Worm (Caenorhabditis elegans) whole organism, L2 larva: Measurements from ENCODE around the gene F59B2.12.
A peak's percentile ranks its signal among the peaks of the same experiment; 100 is the strongest.

Source experiments
- C34F6.9 ChIP-seq: fragments of 150-350 bp; optimal IDR thresholded peaks from 2 replicates; lab custom pipeline; 2014; ENCODE audit warnings: missing biosample characterization, missing genetic modification characterization
- F13H6.1 ChIP-seq: sonication (generic microtip); optimal IDR thresholded peaks from 2 replicates; lab custom pipeline; 2016; ENCODE audit warnings: missing genetic modification characterization, missing compliant biosample characterization
- R02D3.7 ChIP-seq: fragments of 150-350 bp; optimal IDR thresholded peaks from 2 replicates; lab custom pipeline; 2014; ENCODE audit warnings: missing biosample characterization, missing genetic modification characterization
- ZK546.5 ChIP-seq: sonication (generic microtip); optimal IDR thresholded peaks from 2 replicates; lab custom pipeline; 2017; ENCODE audit warnings: missing biosample characterization, missing genetic modification characterization
- alr-1 ChIP-seq: fragments of 150-350 bp; optimal IDR thresholded peaks from 2 replicates; lab custom pipeline; 2014; ENCODE audit warnings: missing biosample characterization, missing genetic modification characterization
- aly-2 ChIP-seq: fragments of 150-350 bp; optimal IDR thresholded peaks from 2 replicates; lab custom pipeline; 2014; ENCODE audit warnings: missing biosample characterization, missing genetic modification characterization
- ama-1 ChIP-seq: fragments of 150-350 bp; optimal IDR thresholded peaks from 2 replicates; lab custom pipeline; 2018; ENCODE audit warnings: inconsistent platforms
- blmp-1 ChIP-seq: sonication (generic microtip); optimal IDR thresholded peaks from 2 replicates; lab custom pipeline; 2017; ENCODE audit warnings: missing genetic modification characterization, mild to moderate bottlenecking, missing compliant biosample characterization, antibody characterized with exemption, moderate library complexity; ENCODE audit not compliant: insufficient read depth
- ceh-16 ChIP-seq: fragments of 150-350 bp; optimal IDR thresholded peaks from 2 replicates; lab custom pipeline; 2014; ENCODE audit warnings: missing biosample characterization, missing genetic modification characterization
- ceh-82 ChIP-seq: fragments of 150-350 bp; optimal IDR thresholded peaks from 2 replicates; lab custom pipeline; 2014; ENCODE audit warnings: missing biosample characterization, missing genetic modification characterization
- crh-2 ChIP-seq: sonication (generic microtip); optimal IDR thresholded peaks from 2 replicates; lab custom pipeline; 2017; ENCODE audit warnings: missing biosample characterization, missing genetic modification characterization
- egl-27 ChIP-seq: sonication (generic microtip); optimal IDR thresholded peaks from 3 replicates; lab custom pipeline; 2017; ENCODE audit warnings: missing biosample characterization, missing genetic modification reagents, missing genetic modification characterization
- elt-3 ChIP-seq: sonication (generic microtip); optimal IDR thresholded peaks from 2 replicates; lab custom pipeline; 2017; ENCODE audit warnings: missing biosample characterization, missing genetic modification characterization
- fos-1 ChIP-seq: fragments of 150-350 bp; optimal IDR thresholded peaks from 2 replicates; lab custom pipeline; 2014; ENCODE audit warnings: missing biosample characterization, missing genetic modification characterization
- gmeb-1 ChIP-seq: fragments of 150-350 bp; optimal IDR thresholded peaks from 2 replicates; lab custom pipeline; 2014; ENCODE audit warnings: missing biosample characterization, missing genetic modification characterization
- lin-11 ChIP-seq: fragments of 150-350 bp; sonication (generic microtip); optimal IDR thresholded peaks from 2 replicates; lab custom pipeline; 2014; ENCODE audit warnings: missing biosample characterization, missing genetic modification characterization, inconsistent platforms, mixed read lengths
- lin-13 ChIP-seq: fragments of 150-350 bp; optimal IDR thresholded peaks from 2 replicates; lab custom pipeline; 2014; ENCODE audit warnings: missing biosample characterization, missing genetic modification reagents, missing genetic modification characterization
- lsy-2 ChIP-seq, 2 experiments: fragments of 150-350 bp in 1 of 2; sonication (generic microtip) in 1 of 2; optimal IDR thresholded peaks; 2 replicates each; lab custom pipeline; 2014 to 2017; ENCODE audit warnings: missing biosample characterization in 2 of 2, missing genetic modification characterization in 2 of 2
- mab-5 ChIP-seq: fragments of 150-350 bp; optimal IDR thresholded peaks from 2 replicates; lab custom pipeline; 2014; ENCODE audit warnings: missing biosample characterization, missing genetic modification characterization
- mbf-1 ChIP-seq: sonication (generic microtip); optimal IDR thresholded peaks from 2 replicates; lab custom pipeline; 2017; ENCODE audit warnings: missing biosample characterization, missing genetic modification characterization
- mdl-1 ChIP-seq, 2 experiments: fragments of 150-350 bp in 1 of 2; sonication (generic microtip) in 1 of 2; optimal IDR thresholded peaks; 2 replicates each; lab custom pipeline; 2017; ENCODE audit warnings: missing biosample characterization in 2 of 2, missing genetic modification characterization in 2 of 2
- nhr-10 ChIP-seq: sonication (generic microtip); optimal IDR thresholded peaks from 2 replicates; lab custom pipeline; 2017; ENCODE audit warnings: missing biosample characterization, missing genetic modification characterization
- nhr-12 ChIP-seq: fragments of 150-350 bp; optimal IDR thresholded peaks from 2 replicates; lab custom pipeline; 2014; ENCODE audit warnings: missing biosample characterization, missing genetic modification characterization
- nhr-129 ChIP-seq: fragments of 150-350 bp; optimal IDR thresholded peaks from 2 replicates; lab custom pipeline; 2014; ENCODE audit warnings: missing biosample characterization, missing genetic modification characterization
- nhr-21 ChIP-seq: fragments of 150-350 bp; optimal IDR thresholded peaks from 2 replicates; lab custom pipeline; 2014; ENCODE audit warnings: missing biosample characterization, missing genetic modification characterization
- nhr-23 ChIP-seq: fragments of 150-350 bp; optimal IDR thresholded peaks from 2 replicates; lab custom pipeline; 2014; ENCODE audit warnings: missing biosample characterization, missing genetic modification reagents, missing genetic modification characterization
- nhr-237 ChIP-seq: fragments of 150-350 bp; optimal IDR thresholded peaks from 2 replicates; lab custom pipeline; 2014; ENCODE audit warnings: missing biosample characterization, missing genetic modification characterization
- nhr-25 ChIP-seq: fragments of 150-350 bp; sonication (generic microtip); optimal IDR thresholded peaks from 3 replicates; lab custom pipeline; 2014; ENCODE audit warnings: missing biosample characterization, missing genetic modification characterization
- nhr-6 ChIP-seq: fragments of 150-350 bp; optimal IDR thresholded peaks from 2 replicates; lab custom pipeline; 2014; ENCODE audit warnings: missing biosample characterization, missing genetic modification characterization
- nhr-77 ChIP-seq: fragments of 150-350 bp; optimal IDR thresholded peaks from 2 replicates; lab custom pipeline; 2014; ENCODE audit warnings: missing biosample characterization, missing genetic modification characterization
- peb-1 ChIP-seq: fragments of 150-350 bp; optimal IDR thresholded peaks from 2 replicates; lab custom pipeline; 2014; ENCODE audit warnings: missing biosample characterization, missing genetic modification characterization
- sem-4 ChIP-seq: fragments of 150-350 bp; optimal IDR thresholded peaks from 2 replicates; lab custom pipeline; 2014; ENCODE audit warnings: missing biosample characterization, missing genetic modification reagents, missing genetic modification characterization
- skn-1 ChIP-seq: sonication (generic microtip); optimal IDR thresholded peaks from 2 replicates; lab custom pipeline; 2017; ENCODE audit warnings: missing biosample characterization, missing genetic modification characterization
- sma-3 ChIP-seq: sonication (generic microtip); optimal IDR thresholded peaks from 2 replicates; lab custom pipeline; 2016; ENCODE audit warnings: missing genetic modification reagents, missing genetic modification characterization, missing compliant biosample characterization
- sma-9 ChIP-seq, 2 experiments: fragments of 150-350 bp in 1 of 2; sonication (generic microtip) in 1 of 2; optimal IDR thresholded peaks; 2 replicates each; lab custom pipeline; 2014 to 2016; ENCODE audit warnings: missing genetic modification characterization in 2 of 2, mild to moderate bottlenecking in 1 of 2, missing biosample characterization in 1 of 2, missing compliant biosample characterization in 1 of 2, missing genetic modification reagents in 1 of 2, moderate library complexity in 1 of 2
- snpc-4 ChIP-seq: fragments of 150-350 bp; optimal IDR thresholded peaks from 2 replicates; lab custom pipeline; 2014; ENCODE audit warnings: missing biosample characterization, missing genetic modification characterization
- unc-39 ChIP-seq: fragments of 150-350 bp; optimal IDR thresholded peaks from 2 replicates; lab custom pipeline; 2014; ENCODE audit warnings: missing biosample characterization, missing genetic modification characterization
- unc-55 ChIP-seq: fragments of 150-350 bp; sonication (generic microtip); optimal IDR thresholded peaks from 3 replicates; lab custom pipeline; 2014; ENCODE audit warnings: missing biosample characterization, missing genetic modification reagents, missing genetic modification characterization
- unc-62 ChIP-seq: fragments of 150-350 bp; optimal IDR thresholded peaks from 2 replicates; lab custom pipeline; 2014; ENCODE audit warnings: missing biosample characterization, missing genetic modification reagents, missing genetic modification characterization
- zag-1 ChIP-seq: fragments of 150-350 bp; optimal IDR thresholded peaks from 2 replicates; lab custom pipeline; 2014; ENCODE audit warnings: missing biosample characterization, missing genetic modification characterization
- ztf-1 ChIP-seq: fragments of 200-800 bp; sonication (Bioruptor generic); conservative IDR thresholded peaks from 2 replicates; pipeline ENCODE4 v1.3.6; 2022; ENCODE audit warnings: missing genetic modification characterization, missing compliant biosample characterization
- ztf-11 ChIP-seq: sonication (generic microtip); optimal IDR thresholded peaks from 2 replicates; lab custom pipeline; 2017; ENCODE audit warnings: missing biosample characterization, missing genetic modification characterization
- ztf-4 ChIP-seq: fragments of 150-350 bp; optimal IDR thresholded peaks from 2 replicates; lab custom pipeline; 2014; ENCODE audit warnings: missing biosample characterization, missing genetic modification characterization

F59B2.12 gene

DNA sequence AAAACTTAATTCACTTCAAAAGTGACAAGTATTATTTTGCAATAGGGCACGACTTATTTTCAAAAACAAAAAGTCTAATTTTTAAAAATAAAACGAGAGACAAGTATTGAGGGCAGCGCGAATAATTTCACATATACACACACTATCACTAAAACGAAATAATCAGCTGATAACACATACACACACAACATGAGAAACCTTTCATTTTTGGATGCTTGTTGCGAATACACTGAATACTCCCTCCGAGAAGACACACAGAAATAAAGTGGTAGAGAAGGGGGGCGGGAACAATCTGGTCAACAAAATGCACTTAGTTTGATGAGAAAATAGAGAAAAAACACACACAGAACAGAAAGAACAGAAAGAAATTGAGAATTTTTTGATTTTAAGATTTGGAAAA lies 33.0 kb upstream of the F59B2.12 start:
- TF ChIP-seq nhr-77, result no peak
- peak; percentile 27 for TF ChIP-seq fos-1 (tag; lab: Kevin White, UChicago)
- TF ChIP-seq ama-1 (lab: Kevin White, UChicago), result peak; percentile 10

DNA sequence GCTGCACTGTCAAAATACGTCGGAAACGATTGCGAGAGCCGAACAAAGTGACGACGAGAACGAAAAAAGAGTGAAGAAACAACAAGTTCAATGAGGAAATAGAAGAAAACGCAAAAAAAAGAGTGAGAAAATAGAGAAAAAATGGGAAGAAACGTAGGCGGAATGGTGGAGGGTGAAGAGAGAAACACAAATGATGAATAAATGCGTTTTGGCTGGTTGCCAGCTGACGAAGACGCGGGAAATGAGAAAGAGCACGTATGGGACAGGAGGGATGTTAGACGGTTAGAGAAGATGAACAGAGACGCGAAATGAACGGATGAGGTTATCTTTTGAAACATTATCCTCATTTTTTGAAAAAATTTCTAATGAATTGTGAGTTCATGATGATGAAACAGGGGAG lies 32.4 kb upstream of the F59B2.12 start:
- TF ChIP-seq snpc-4 (tag; lab: Kevin White, UChicago), result no peak
- no peak for TF ChIP-seq peb-1 (tag; lab: Kevin White, UChicago)
- TF ChIP-seq mbf-1, result no peak
- no peak for TF ChIP-seq blmp-1
- no peak for TF ChIP-seq nhr-10 (tag; lab: Kevin White, UChicago)
- TF ChIP-seq R02D3.7, result no peak
- TF ChIP-seq mdl-1 (tag; optimal IDR thresholded peaks at IDR 0.05; lab: Kevin White, UChicago), result peak in 1 of 2 experiments; percentile 37
- TF ChIP-seq fos-1 (tag; lab: Kevin White, UChicago), result peak; percentile 40
- no peak for TF ChIP-seq ceh-82 (tag; lab: Kevin White, UChicago)
- peak; percentile 21 for TF ChIP-seq mab-5 (tag; lab: Kevin White, UChicago)
- TF ChIP-seq nhr-77, result no peak
- TF ChIP-seq ztf-4 (tag; lab: Kevin White, UChicago), result peak; percentile 82
- TF ChIP-seq unc-62 (GFP tag; lab: Kevin White, UChicago), result no peak
- TF ChIP-seq nhr-25, result peak; percentile 38
- TF ChIP-seq unc-55 (GFP tag; lab: Kevin White, UChicago), result peak; percentile 87
- peak; percentile 83 for TF ChIP-seq sma-9 (GFP tag; optimal IDR thresholded peaks at IDR 0.05; lab: Kevin White, UChicago)
- no peak for TF ChIP-seq sma-9 (tag; optimal IDR thresholded peaks at IDR 0.05; lab: Kevin White, UChicago)
- no peak for TF ChIP-seq nhr-237 (tag; lab: Kevin White, UChicago)
- peak; percentile 46 for TF ChIP-seq lin-13 (GFP tag; lab: Kevin White, UChicago)
- no peak for TF ChIP-seq ztf-1
- TF ChIP-seq nhr-129, result peak; percentile 90
- peak; percentile 90 for TF ChIP-seq F13H6.1
- no peak for TF ChIP-seq ztf-11
- TF ChIP-seq crh-2 (tag; lab: Kevin White, UChicago), result peak; percentile 77
- peak in 1 of 2 experiments; percentile 78 for TF ChIP-seq lsy-2 (tag; optimal IDR thresholded peaks at IDR 0.05; lab: Kevin White, UChicago)
- TF ChIP-seq sem-4, result peak; percentile 61
- TF ChIP-seq ama-1 (lab: Kevin White, UChicago), result no peak
- TF ChIP-seq nhr-6 (tag; lab: Kevin White, UChicago), result peak; percentile 63
- TF ChIP-seq zag-1, result peak; percentile 69
- TF ChIP-seq unc-39, result no peak
- peak; percentile 59 for TF ChIP-seq egl-27 (tag; lab: Kevin White, UChicago)
- TF ChIP-seq gmeb-1 (tag; lab: Kevin White, UChicago), result no peak
- TF ChIP-seq ZK546.5, result no peak
- TF ChIP-seq skn-1, result no peak
- TF ChIP-seq sma-3, result peak; percentile 4
- TF ChIP-seq C34F6.9 (tag; lab: Kevin White, UChicago), result peak; percentile 85
- no peak for TF ChIP-seq nhr-21
- TF ChIP-seq alr-1, result no peak
- no peak for TF ChIP-seq aly-2 (tag; lab: Kevin White, UChicago)
- no peak for TF ChIP-seq nhr-12 (tag; lab: Kevin White, UChicago)
- TF ChIP-seq lin-11 (tag; lab: Kevin White, UChicago), result peak; percentile 36

DNA sequence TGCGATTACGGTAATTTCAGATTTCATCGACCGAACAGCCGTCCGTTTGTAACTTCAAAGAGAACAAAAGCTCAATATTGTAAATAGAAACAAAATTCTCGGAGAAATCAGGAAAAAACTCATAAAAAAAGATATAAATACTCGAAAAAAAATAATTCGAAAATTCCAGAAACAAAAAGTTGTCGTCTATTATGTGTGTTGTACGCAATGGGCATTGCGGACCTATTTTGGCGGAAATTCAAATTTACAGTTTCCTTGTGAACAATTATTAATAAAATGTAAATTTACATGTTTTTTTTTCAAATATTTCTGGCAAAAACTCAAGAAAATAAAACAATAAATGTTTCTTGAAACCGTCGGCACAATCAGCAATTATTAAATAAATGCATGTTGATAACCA lies 31.9 kb upstream of the F59B2.12 start:
- TF ChIP-seq ceh-82 (tag; lab: Kevin White, UChicago) (no peak), elt-3 (tag; lab: Kevin White, UChicago) (no peak), nhr-6 (tag; lab: Kevin White, UChicago) (no peak), unc-62 (GFP tag; lab: Kevin White, UChicago) (no peak), alr-1 (no peak), ceh-16 (tag; lab: Kevin White, UChicago) (no peak), nhr-23 (no peak), lin-11 (tag; lab: Kevin White, UChicago) (no peak)
